Worm (Caenorhabditis elegans) whole organism, L3 larva: Measurements from ENCODE around the gene C06A1.3.

Source experiments
- R02D3.7 ChIP-seq: fragments of 150-350 bp; optimal IDR thresholded peaks from 2 replicates; lab custom pipeline; 2014; ENCODE audit warnings: missing biosample characterization, missing genetic modification characterization
- ZK546.5 ChIP-seq: sonication (generic microtip); optimal IDR thresholded peaks from 2 replicates; lab custom pipeline; 2017; ENCODE audit warnings: missing biosample characterization, missing genetic modification characterization
- aly-2 ChIP-seq: fragments of 150-350 bp; optimal IDR thresholded peaks from 2 replicates; lab custom pipeline; 2014; ENCODE audit warnings: missing biosample characterization, missing genetic modification characterization
- ama-1 ChIP-seq: fragments of 150-350 bp; optimal IDR thresholded peaks from 2 replicates; lab custom pipeline; 2018
- ceh-28 ChIP-seq: fragments of 150-350 bp; optimal IDR thresholded peaks from 2 replicates; lab custom pipeline; 2014; ENCODE audit warnings: missing biosample characterization, missing genetic modification reagents, missing genetic modification characterization
- ceh-82 ChIP-seq: fragments of 150-350 bp; optimal IDR thresholded peaks from 2 replicates; lab custom pipeline; 2014; ENCODE audit warnings: missing biosample characterization, missing genetic modification characterization
- ceh-9 ChIP-seq: sonication (generic microtip); optimal IDR thresholded peaks from 2 replicates; lab custom pipeline; 2018; ENCODE audit warnings: missing biosample characterization, missing genetic modification characterization
- daf-12 ChIP-seq: fragments of 150-350 bp; optimal IDR thresholded peaks from 2 replicates; lab custom pipeline; 2014; ENCODE audit warnings: missing biosample characterization, missing genetic modification reagents, missing genetic modification characterization
- egl-27 ChIP-seq: sonication (generic microtip); optimal IDR thresholded peaks from 4 replicates; lab custom pipeline; 2017; ENCODE audit warnings: missing biosample characterization, missing genetic modification reagents, missing genetic modification characterization
- egl-5 ChIP-seq: fragments of 150-350 bp; optimal IDR thresholded peaks from 2 replicates; lab custom pipeline; 2017; ENCODE audit warnings: missing biosample characterization, missing genetic modification reagents, missing genetic modification characterization, inconsistent platforms
- elt-1 ChIP-seq: fragments of 150-350 bp; optimal IDR thresholded peaks from 2 replicates; lab custom pipeline; 2014; ENCODE audit warnings: missing biosample characterization, missing genetic modification characterization
- elt-2 ChIP-seq: sonication (generic microtip); optimal IDR thresholded peaks from 2 replicates; lab custom pipeline; 2016; ENCODE audit warnings: missing genetic modification reagents, mild to moderate bottlenecking, missing genetic modification characterization, missing compliant biosample characterization
- elt-3 ChIP-seq, 3 experiments: fragments of 150-350 bp in 1 of 3; sonication (generic microtip) in 2 of 3; optimal IDR thresholded peaks; 2 replicates in 2 of 3; 4 replicates in 1 of 3; lab custom pipeline; 2014 to 2017; ENCODE audit warnings: missing biosample characterization in 3 of 3, missing genetic modification characterization in 3 of 3
- eor-1 ChIP-seq, 2 experiments: fragments of 150-350 bp; optimal IDR thresholded peaks; 2 replicates each; lab custom pipeline; 2014 to 2018; ENCODE audit warnings: missing biosample characterization in 2 of 2, missing genetic modification characterization in 2 of 2
- fkh-10 ChIP-seq: sonication (generic microtip); optimal IDR thresholded peaks from 2 replicates; lab custom pipeline; 2017; ENCODE audit warnings: missing biosample characterization, missing genetic modification reagents, missing genetic modification characterization
- fos-1 ChIP-seq: fragments of 150-350 bp; optimal IDR thresholded peaks from 2 replicates; lab custom pipeline; 2014; ENCODE audit warnings: missing biosample characterization, missing genetic modification characterization
- hmg-11 ChIP-seq: sonication (generic microtip); optimal IDR thresholded peaks from 2 replicates; lab custom pipeline; 2016; ENCODE audit warnings: missing genetic modification characterization, missing compliant biosample characterization
- jun-1 ChIP-seq: fragments of 150-350 bp; optimal IDR thresholded peaks from 2 replicates; lab custom pipeline; 2014; ENCODE audit warnings: missing biosample characterization, missing genetic modification reagents, missing genetic modification characterization
- lin-15B ChIP-seq: fragments of 150-350 bp; optimal IDR thresholded peaks from 2 replicates; lab custom pipeline; 2014; ENCODE audit warnings: missing biosample characterization, missing genetic modification characterization
- lin-39 ChIP-seq: fragments of 150-350 bp; optimal IDR thresholded peaks from 2 replicates; lab custom pipeline; 2018; ENCODE audit warnings: missing biosample characterization, missing genetic modification reagents, missing genetic modification characterization
- lsy-12 ChIP-seq: sonication (generic microtip); optimal IDR thresholded peaks from 2 replicates; lab custom pipeline; 2016; ENCODE audit warnings: mild to moderate bottlenecking, missing genetic modification characterization, missing compliant biosample characterization
- mdl-1 ChIP-seq: fragments of 150-350 bp; optimal IDR thresholded peaks from 2 replicates; lab custom pipeline; 2014; ENCODE audit warnings: missing biosample characterization, missing genetic modification characterization
- mml-1 ChIP-seq: fragments of 150-350 bp; sonication (generic microtip); optimal IDR thresholded peaks from 3 replicates; lab custom pipeline; 2014; ENCODE audit warnings: missing biosample characterization, missing genetic modification characterization
- nfya-1 ChIP-seq: sonication (generic microtip); optimal IDR thresholded peaks from 2 replicates; lab custom pipeline; 2017; ENCODE audit warnings: missing genetic modification characterization, mild to moderate bottlenecking, missing compliant biosample characterization, antibody characterized with exemption, moderate library complexity; ENCODE audit not compliant: insufficient read depth
- nhr-11 ChIP-seq: fragments of 150-350 bp; optimal IDR thresholded peaks from 2 replicates; lab custom pipeline; 2014; ENCODE audit warnings: missing biosample characterization, missing genetic modification characterization
- nhr-12 ChIP-seq: fragments of 150-350 bp; optimal IDR thresholded peaks from 2 replicates; lab custom pipeline; 2014; ENCODE audit warnings: missing biosample characterization, missing genetic modification characterization
- nhr-23 ChIP-seq: fragments of 150-350 bp; optimal IDR thresholded peaks from 2 replicates; lab custom pipeline; 2014; ENCODE audit warnings: missing biosample characterization, missing genetic modification reagents, missing genetic modification characterization
- nhr-237 ChIP-seq: fragments of 150-350 bp; optimal IDR thresholded peaks from 2 replicates; lab custom pipeline; 2014; ENCODE audit warnings: missing biosample characterization, missing genetic modification characterization
- nhr-25 ChIP-seq: sonication (generic microtip); optimal IDR thresholded peaks from 2 replicates; lab custom pipeline; 2017; ENCODE audit warnings: missing biosample characterization, missing genetic modification characterization
- nhr-28 ChIP-seq: fragments of 150-350 bp; optimal IDR thresholded peaks from 2 replicates; lab custom pipeline; 2014; ENCODE audit warnings: missing biosample characterization, missing genetic modification characterization
- nhr-43 ChIP-seq: sonication (generic microtip); optimal IDR thresholded peaks from 2 replicates; lab custom pipeline; 2016; ENCODE audit warnings: mild to moderate bottlenecking, missing genetic modification characterization, missing compliant biosample characterization; ENCODE audit not compliant: poor library complexity, severe bottlenecking
- nhr-76 ChIP-seq: fragments of 150-350 bp; sonication (generic microtip); optimal IDR thresholded peaks from 5 replicates; lab custom pipeline; 2014; ENCODE audit warnings: missing biosample characterization, missing genetic modification characterization
- nhr-77 ChIP-seq: fragments of 150-350 bp; optimal IDR thresholded peaks from 2 replicates; lab custom pipeline; 2014; ENCODE audit warnings: missing biosample characterization, missing genetic modification characterization
- pha-4 ChIP-seq: fragments of 150-350 bp; optimal IDR thresholded peaks from 2 replicates; lab custom pipeline; 2014; ENCODE audit warnings: missing biosample characterization, missing genetic modification reagents, missing genetic modification characterization
- pqm-1 ChIP-seq: fragments of 150-350 bp; optimal IDR thresholded peaks from 2 replicates; lab custom pipeline; 2017; ENCODE audit warnings: missing biosample characterization, missing genetic modification characterization, inconsistent platforms
- sea-2 ChIP-seq: fragments of 150-350 bp; sonication (generic microtip); optimal IDR thresholded peaks from 4 replicates; lab custom pipeline; 2014; ENCODE audit warnings: missing biosample characterization, missing genetic modification reagents, missing genetic modification characterization
- skn-1 ChIP-seq: fragments of 150-350 bp; optimal IDR thresholded peaks from 2 replicates; lab custom pipeline; 2014; ENCODE audit warnings: missing biosample characterization, missing genetic modification characterization
- snpc-4 ChIP-seq: fragments of 150-350 bp; optimal IDR thresholded peaks from 2 replicates; lab custom pipeline; 2014; ENCODE audit warnings: missing biosample characterization, missing genetic modification characterization
- tbx-2 ChIP-seq: sonication (generic microtip); optimal IDR thresholded peaks from 2 replicates; lab custom pipeline; 2016; ENCODE audit warnings: mild to moderate bottlenecking, missing genetic modification characterization, missing compliant biosample characterization
- unc-39 ChIP-seq: sonication (generic microtip); optimal IDR thresholded peaks from 4 replicates; lab custom pipeline; 2017; ENCODE audit warnings: missing biosample characterization, missing genetic modification characterization
- unc-62 ChIP-seq: fragments of 150-350 bp; sonication (generic microtip); optimal IDR thresholded peaks from 4 replicates; lab custom pipeline; 2014; ENCODE audit warnings: missing biosample characterization, missing genetic modification reagents, missing genetic modification characterization
- zag-1 ChIP-seq: fragments of 150-350 bp; optimal IDR thresholded peaks from 2 replicates; lab custom pipeline; 2014; ENCODE audit warnings: missing biosample characterization, missing genetic modification characterization
- ztf-4 ChIP-seq: fragments of 150-350 bp; optimal IDR thresholded peaks from 2 replicates; lab custom pipeline; 2014; ENCODE audit warnings: missing biosample characterization, missing genetic modification characterization

C06A1.3 gene

ce11 chrII:10550173-10550572 lies 21.9 kb upstream of the C06A1.3 start:
- peak; percentile 39 for TF ChIP-seq nfya-1 (tag; lab: Kevin White, UChicago)
- TF ChIP-seq ama-1, result peak; percentile 79
- TF ChIP-seq lin-39 (tag; lab: Kevin White, UChicago), result peak; percentile 23
- TF ChIP-seq egl-5, result no peak
- peak; percentile 36 for TF ChIP-seq hmg-11

DNA sequence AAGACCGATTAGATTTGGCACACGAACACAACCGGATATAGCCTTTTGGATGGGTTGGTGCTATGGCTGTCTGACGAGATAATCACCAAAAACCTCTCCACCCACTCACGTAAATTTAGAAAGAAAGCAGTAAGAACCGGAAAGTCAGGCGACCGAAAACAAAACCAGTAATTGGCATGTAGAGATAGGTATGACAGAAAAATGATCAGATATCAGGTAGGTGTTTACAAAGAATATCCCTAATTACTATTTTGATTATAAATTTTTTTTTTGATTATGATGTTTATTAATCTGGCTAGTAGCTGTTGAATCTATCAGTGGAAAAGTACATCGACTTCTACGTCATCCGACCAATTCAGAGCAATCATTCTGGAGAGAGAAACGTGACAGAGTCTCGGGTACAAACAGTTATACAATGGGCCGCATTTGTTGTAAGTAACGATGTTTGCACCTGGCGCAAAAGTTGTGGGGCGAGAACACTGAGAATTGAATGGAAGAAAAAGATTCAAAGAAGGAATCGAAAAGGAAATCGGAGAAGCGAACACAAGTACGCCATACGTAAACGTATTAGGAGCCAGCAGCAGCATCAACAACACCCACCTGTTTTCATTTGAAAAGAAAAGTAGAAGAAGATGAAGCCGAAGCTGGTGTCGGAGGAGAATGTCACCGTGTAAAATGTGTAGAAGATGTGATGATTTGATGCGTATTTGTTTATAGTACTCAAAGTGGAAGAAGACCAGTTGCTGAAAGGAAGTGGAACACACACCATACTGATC lies 21.0 kb upstream of the C06A1.3 start:
- TF ChIP-seq elt-2 (tag; lab: Kevin White, UChicago), result peak; percentile 10
- TF ChIP-seq nhr-12, result no peak
- peak; percentile 33 for TF ChIP-seq egl-5
- TF ChIP-seq nhr-23 (tag; lab: Kevin White, UChicago), result peak; percentile 26
- peak; percentile 58 for TF ChIP-seq pha-4 (tag; lab: Kevin White, UChicago)
- peak; percentile 27 for TF ChIP-seq ama-1
- peak in 1 of 3 experiments; percentile 40 for TF ChIP-seq elt-3 (tag; optimal IDR thresholded peaks at IDR 0.05; lab: Kevin White, UChicago)
- no peak for TF ChIP-seq nhr-237 (tag; lab: Kevin White, UChicago)
- no peak for TF ChIP-seq nhr-28 (tag; lab: Kevin White, UChicago)
- peak; percentile 45 for TF ChIP-seq nhr-11 (tag; lab: Kevin White, UChicago)
- no peak for TF ChIP-seq aly-2 (tag; lab: Kevin White, UChicago)
- no peak for TF ChIP-seq nhr-76 (tag; lab: Kevin White, UChicago)
- peak; percentile 37 for TF ChIP-seq nhr-25 (tag; lab: Kevin White, UChicago)
- TF ChIP-seq unc-62 (GFP tag; lab: Kevin White, UChicago), result no peak
- TF ChIP-seq, all 47 proteins: peak for 8

DNA sequence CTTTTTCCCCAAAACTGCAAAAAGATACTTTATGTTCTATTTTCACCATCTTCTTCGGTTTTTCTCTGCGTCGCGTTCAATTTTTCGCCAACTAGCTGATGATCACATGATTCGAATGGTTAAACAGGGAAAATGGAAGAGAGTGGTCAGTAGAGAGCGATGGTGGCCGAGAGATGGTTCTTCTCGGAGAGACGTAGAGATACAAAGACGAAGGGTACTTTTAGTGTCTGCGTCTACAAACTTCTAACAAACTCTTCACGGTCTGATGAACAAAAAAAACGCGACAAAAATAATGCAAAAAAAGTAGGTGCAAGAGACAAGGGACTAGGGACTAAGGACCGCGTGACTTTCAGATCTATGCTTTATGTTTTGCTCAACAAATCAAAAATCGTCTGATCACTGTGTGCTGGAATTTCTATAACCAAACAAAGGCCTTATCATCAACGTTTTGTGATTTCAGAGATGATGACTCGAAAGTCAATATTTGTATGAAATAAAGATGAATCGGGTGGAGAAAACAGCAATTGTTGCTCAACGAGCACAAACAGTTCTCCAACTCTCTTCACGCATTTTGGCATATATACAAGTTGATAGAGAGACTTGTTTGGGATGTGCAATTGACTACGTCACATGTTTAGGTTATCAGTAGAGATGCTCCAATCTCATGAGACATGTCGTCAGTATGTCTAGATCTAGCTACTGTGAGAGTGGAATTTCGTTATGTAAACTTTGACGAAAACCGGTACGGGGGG lies 19.9 kb upstream of the C06A1.3 start:
- no peak for TF ChIP-seq fos-1 (tag; lab: Kevin White, UChicago)
- peak; percentile 96 for TF ChIP-seq nhr-25 (tag; lab: Kevin White, UChicago)
- TF ChIP-seq ztf-4, result peak; percentile 84
- TF ChIP-seq ceh-82, result peak; percentile 74
- TF ChIP-seq elt-3 (tag; optimal IDR thresholded peaks at IDR 0.05; lab: Kevin White, UChicago), result peak in 2 of 3 experiments; percentile 19 to 48
- TF ChIP-seq lin-39 (tag; lab: Kevin White, UChicago), result peak; percentile 80
- TF ChIP-seq egl-5, result peak; percentile 97
- TF ChIP-seq aly-2 (tag; lab: Kevin White, UChicago), result peak; percentile 20
- no peak for TF ChIP-seq ceh-9
- peak; percentile 56 for TF ChIP-seq elt-2 (tag; lab: Kevin White, UChicago)
- TF ChIP-seq skn-1, result peak; percentile 62
- TF ChIP-seq mml-1, result no peak
- TF ChIP-seq hmg-11, result peak; percentile 87
- TF ChIP-seq nhr-11 (tag; lab: Kevin White, UChicago), result peak; percentile 98
- TF ChIP-seq nhr-23 (tag; lab: Kevin White, UChicago), result peak; percentile 99
- peak; percentile 48 for TF ChIP-seq nhr-77
- no peak for TF ChIP-seq nhr-12
- peak; percentile 95 for TF ChIP-seq ama-1
- TF ChIP-seq fkh-10 (GFP tag; lab: Kevin White, UChicago), result peak; percentile 95
- TF ChIP-seq ceh-28 (tag; lab: Kevin White, UChicago), result peak; percentile 86
- TF ChIP-seq snpc-4, result peak; percentile 83
- peak; percentile 71 for TF ChIP-seq lin-15B
- no peak for TF ChIP-seq unc-39 (tag; lab: Kevin White, UChicago)
- TF ChIP-seq mdl-1 (tag; lab: Kevin White, UChicago), result peak; percentile 84
- TF ChIP-seq unc-62 (GFP tag; lab: Kevin White, UChicago), result peak; percentile 79
- peak; percentile 84 for TF ChIP-seq tbx-2
- TF ChIP-seq nfya-1 (tag; lab: Kevin White, UChicago), result peak; percentile 95
- TF ChIP-seq pqm-1 (tag; lab: Kevin White, UChicago), result peak; percentile 49
- TF ChIP-seq egl-27, result peak; percentile 72
- no peak for TF ChIP-seq ZK546.5
- peak; percentile 57 for TF ChIP-seq nhr-76 (tag; lab: Kevin White, UChicago)
- TF ChIP-seq R02D3.7 (tag; lab: Kevin White, UChicago), result peak; percentile 75
- peak; percentile 98 for TF ChIP-seq pha-4 (tag; lab: Kevin White, UChicago)
- peak; percentile 25 for TF ChIP-seq zag-1
- TF ChIP-seq nhr-237 (tag; lab: Kevin White, UChicago), result no peak
- TF ChIP-seq lsy-12 (tag; lab: Kevin White, UChicago), result peak; percentile 78
- TF ChIP-seq eor-1 (tag; optimal IDR thresholded peaks at IDR 0.05; lab: Kevin White, UChicago), result peak; percentile 29 to 80
- TF ChIP-seq elt-1 (tag; lab: Kevin White, UChicago), result peak; percentile 38
- peak; percentile 13 for TF ChIP-seq daf-12
- TF ChIP-seq sea-2 (GFP tag; lab: Kevin White, UChicago), result no peak
- peak; percentile 90 for TF ChIP-seq nhr-43 (tag; lab: Kevin White, UChicago)
- peak; percentile 98 for TF ChIP-seq jun-1 (tag; lab: Kevin White, UChicago)
